Worm (Caenorhabditis elegans) whole organism, L3 larva: ENCODE data around the gene slc-25A26.

ENCODE experiments used
- R02D3.7 ChIP-seq: fragments of 150-350 bp; optimal IDR thresholded peaks from 2 replicates; lab custom pipeline; 2014; ENCODE audit warnings: missing biosample characterization, missing genetic modification characterization
- ZK546.5 ChIP-seq: sonication (generic microtip); optimal IDR thresholded peaks from 2 replicates; lab custom pipeline; 2017; ENCODE audit warnings: missing biosample characterization, missing genetic modification characterization
- ama-1 ChIP-seq: fragments of 150-350 bp; optimal IDR thresholded peaks from 2 replicates; lab custom pipeline; 2018
- ceh-16 ChIP-seq: sonication (generic microtip); optimal IDR thresholded peaks from 2 replicates; lab custom pipeline; 2017; ENCODE audit warnings: missing biosample characterization, missing genetic modification characterization
- ceh-28 ChIP-seq: fragments of 150-350 bp; optimal IDR thresholded peaks from 2 replicates; lab custom pipeline; 2014; ENCODE audit warnings: missing biosample characterization, missing genetic modification reagents, missing genetic modification characterization
- ceh-9 ChIP-seq: sonication (generic microtip); optimal IDR thresholded peaks from 2 replicates; lab custom pipeline; 2018; ENCODE audit warnings: missing biosample characterization, missing genetic modification characterization
- egl-27 ChIP-seq: sonication (generic microtip); optimal IDR thresholded peaks from 4 replicates; lab custom pipeline; 2017; ENCODE audit warnings: missing biosample characterization, missing genetic modification reagents, missing genetic modification characterization
- egl-5 ChIP-seq: fragments of 150-350 bp; optimal IDR thresholded peaks from 2 replicates; lab custom pipeline; 2017; ENCODE audit warnings: missing biosample characterization, missing genetic modification reagents, missing genetic modification characterization, inconsistent platforms
- elt-1 ChIP-seq: fragments of 150-350 bp; optimal IDR thresholded peaks from 2 replicates; lab custom pipeline; 2014; ENCODE audit warnings: missing biosample characterization, missing genetic modification characterization
- fkh-10 ChIP-seq: sonication (generic microtip); optimal IDR thresholded peaks from 2 replicates; lab custom pipeline; 2017; ENCODE audit warnings: missing biosample characterization, missing genetic modification reagents, missing genetic modification characterization
- fkh-2 ChIP-seq: fragments of 150-350 bp; optimal IDR thresholded peaks from 2 replicates; lab custom pipeline; 2014; ENCODE audit warnings: missing biosample characterization, missing genetic modification reagents, missing genetic modification characterization
- hmg-11 ChIP-seq: sonication (generic microtip); optimal IDR thresholded peaks from 2 replicates; lab custom pipeline; 2016; ENCODE audit warnings: missing genetic modification characterization, missing compliant biosample characterization
- jun-1 ChIP-seq: fragments of 150-350 bp; optimal IDR thresholded peaks from 2 replicates; lab custom pipeline; 2014; ENCODE audit warnings: missing biosample characterization, missing genetic modification reagents, missing genetic modification characterization
- lin-15B ChIP-seq: fragments of 150-350 bp; optimal IDR thresholded peaks from 2 replicates; lab custom pipeline; 2014; ENCODE audit warnings: missing biosample characterization, missing genetic modification characterization
- lin-39 ChIP-seq: fragments of 150-350 bp; optimal IDR thresholded peaks from 2 replicates; lab custom pipeline; 2018; ENCODE audit warnings: missing biosample characterization, missing genetic modification reagents, missing genetic modification characterization
- lsy-12 ChIP-seq: sonication (generic microtip); optimal IDR thresholded peaks from 2 replicates; lab custom pipeline; 2016; ENCODE audit warnings: mild to moderate bottlenecking, missing genetic modification characterization, missing compliant biosample characterization
- mdl-1 ChIP-seq: fragments of 150-350 bp; optimal IDR thresholded peaks from 2 replicates; lab custom pipeline; 2014; ENCODE audit warnings: missing biosample characterization, missing genetic modification characterization
- mml-1 ChIP-seq: fragments of 150-350 bp; sonication (generic microtip); optimal IDR thresholded peaks from 3 replicates; lab custom pipeline; 2014; ENCODE audit warnings: missing biosample characterization, missing genetic modification characterization
- nfya-1 ChIP-seq: sonication (generic microtip); optimal IDR thresholded peaks from 2 replicates; lab custom pipeline; 2017; ENCODE audit warnings: missing genetic modification characterization, mild to moderate bottlenecking, missing compliant biosample characterization, antibody characterized with exemption, moderate library complexity; ENCODE audit not compliant: insufficient read depth
- nhr-11 ChIP-seq: fragments of 150-350 bp; optimal IDR thresholded peaks from 2 replicates; lab custom pipeline; 2014; ENCODE audit warnings: missing biosample characterization, missing genetic modification characterization
- nhr-12 ChIP-seq: fragments of 150-350 bp; optimal IDR thresholded peaks from 2 replicates; lab custom pipeline; 2014; ENCODE audit warnings: missing biosample characterization, missing genetic modification characterization
- nhr-237 ChIP-seq: fragments of 150-350 bp; optimal IDR thresholded peaks from 2 replicates; lab custom pipeline; 2014; ENCODE audit warnings: missing biosample characterization, missing genetic modification characterization
- nhr-28 ChIP-seq: fragments of 150-350 bp; optimal IDR thresholded peaks from 2 replicates; lab custom pipeline; 2014; ENCODE audit warnings: missing biosample characterization, missing genetic modification characterization
- nhr-43 ChIP-seq: sonication (generic microtip); optimal IDR thresholded peaks from 2 replicates; lab custom pipeline; 2016; ENCODE audit warnings: mild to moderate bottlenecking, missing genetic modification characterization, missing compliant biosample characterization; ENCODE audit not compliant: poor library complexity, severe bottlenecking
- pha-4 ChIP-seq: fragments of 150-350 bp; optimal IDR thresholded peaks from 2 replicates; lab custom pipeline; 2014; ENCODE audit warnings: missing biosample characterization, missing genetic modification reagents, missing genetic modification characterization
- sea-2 ChIP-seq: fragments of 150-350 bp; sonication (generic microtip); optimal IDR thresholded peaks from 4 replicates; lab custom pipeline; 2014; ENCODE audit warnings: missing biosample characterization, missing genetic modification reagents, missing genetic modification characterization
- skn-1 ChIP-seq: fragments of 150-350 bp; optimal IDR thresholded peaks from 2 replicates; lab custom pipeline; 2014; ENCODE audit warnings: missing biosample characterization, missing genetic modification characterization
- snpc-4 ChIP-seq: fragments of 150-350 bp; optimal IDR thresholded peaks from 2 replicates; lab custom pipeline; 2014; ENCODE audit warnings: missing biosample characterization, missing genetic modification characterization
- tbx-2 ChIP-seq: sonication (generic microtip); optimal IDR thresholded peaks from 2 replicates; lab custom pipeline; 2016; ENCODE audit warnings: mild to moderate bottlenecking, missing genetic modification characterization, missing compliant biosample characterization
- unc-39 ChIP-seq: sonication (generic microtip); optimal IDR thresholded peaks from 4 replicates; lab custom pipeline; 2017; ENCODE audit warnings: missing biosample characterization, missing genetic modification characterization
- unc-62 ChIP-seq: fragments of 150-350 bp; sonication (generic microtip); optimal IDR thresholded peaks from 4 replicates; lab custom pipeline; 2014; ENCODE audit warnings: missing biosample characterization, missing genetic modification reagents, missing genetic modification characterization
- ztf-11 ChIP-seq: fragments of 150-350 bp; optimal IDR thresholded peaks from 2 replicates; lab custom pipeline; 2014; ENCODE audit warnings: missing biosample characterization, missing genetic modification characterization
- ztf-4 ChIP-seq: fragments of 150-350 bp; optimal IDR thresholded peaks from 2 replicates; lab custom pipeline; 2014; ENCODE audit warnings: missing biosample characterization, missing genetic modification characterization

Gene slc-25A26

ce11 chrIV:8974543-8975330 is 44.5 kb downstream of the slc-25A26 start:
- no peak for TF ChIP-seq ama-1 (lab: Kevin White, UChicago)
- TF ChIP-seq unc-39 (tag; lab: Kevin White, UChicago) = no peak
- TF ChIP-seq nfya-1 (tag; lab: Kevin White, UChicago) = peak; percentile 30

ce11 chrIV:8975331-8975625 is 45.0 kb downstream of the slc-25A26 start, which contains the start of gene pdzd-8:
pdzd-8 (plus strand) TSS chrIV:8975526.
- TF ChIP-seq ceh-16 (tag; lab: Kevin White, UChicago) (no peak), ceh-28 (no peak), jun-1 (tag; lab: Kevin White, UChicago) (no peak), ztf-4 (tag; lab: Kevin White, UChicago) (no peak), pha-4 (tag; lab: Kevin White, UChicago) (no peak), fkh-10 (no peak), fkh-2 (no peak), nhr-237 (tag; lab: Kevin White, UChicago) (no peak), unc-62 (no peak), tbx-2 (tag; lab: Kevin White, UChicago) (no peak), R02D3.7 (tag; lab: Kevin White, UChicago) (no peak), nhr-12 (tag; lab: Kevin White, UChicago) (no peak), skn-1 (no peak), nfya-1 (tag; lab: Kevin White, UChicago) (no peak), ZK546.5 (no peak), nhr-28 (no peak), elt-1 (no peak)
- TF ChIP-seq, all 47 proteins: peak for 0

ce11 chrIV:8978047-8978446 is 47.8 kb downstream of the slc-25A26 start:
- no peak for TF ChIP-seq egl-27 (tag; lab: Kevin White, UChicago)
- no peak for TF ChIP-seq mdl-1 (tag; lab: Kevin White, UChicago)
- peak; percentile 7 for TF ChIP-seq nfya-1 (tag; lab: Kevin White, UChicago)
- TF ChIP-seq nhr-11 (tag; lab: Kevin White, UChicago) = peak; percentile 17
- TF ChIP-seq, all 47 proteins: peak for 2

ce11 chrIV:8979062-8979612 is 48.9 kb downstream of the slc-25A26 start:
- TF ChIP-seq nhr-43 (tag; lab: Kevin White, UChicago) = no peak
- TF ChIP-seq lin-15B = no peak
- no peak for TF ChIP-seq hmg-11 (tag; lab: Kevin White, UChicago)
- no peak for TF ChIP-seq ztf-11 (tag; lab: Kevin White, UChicago)
- no peak for TF ChIP-seq ZK546.5
- TF ChIP-seq ama-1 (lab: Kevin White, UChicago) = no peak
- no peak for TF ChIP-seq snpc-4
- TF ChIP-seq sea-2 (GFP tag; lab: Kevin White, UChicago) = no peak
- no peak for TF ChIP-seq fkh-10
- TF ChIP-seq fkh-2 = no peak

- no peak for TF ChIP-seq snpc-4
- no peak for TF ChIP-seq mml-1 (tag; lab: Kevin White, UChicago)
- no peak for TF ChIP-seq nhr-11 (tag; lab: Kevin White, UChicago)
- no peak for TF ChIP-seq nhr-237 (tag; lab: Kevin White, UChicago)
- no peak for TF ChIP-seq nhr-43 (tag; lab: Kevin White, UChicago)
- no peak for TF ChIP-seq nhr-12 (tag; lab: Kevin White, UChicago)
- no peak for TF ChIP-seq lsy-12
- TF ChIP-seq ceh-9 = no peak
- TF ChIP-seq lin-39 (tag; lab: Kevin White, UChicago) = no peak
- no peak for TF ChIP-seq sea-2 (GFP tag; lab: Kevin White, UChicago)
- no peak for TF ChIP-seq egl-5 (tag; lab: Kevin White, UChicago)
- TF ChIP-seq ceh-28 = no peak
- no peak for TF ChIP-seq ceh-16 (tag; lab: Kevin White, UChicago)
- TF ChIP-seq pha-4 (tag; lab: Kevin White, UChicago) = no peak
- TF ChIP-seq R02D3.7 (tag; lab: Kevin White, UChicago) = no peak
- no peak for TF ChIP-seq skn-1
- TF ChIP-seq, all 47 proteins: peak for 0
Measured at ce11 chrIV:8979695-8980094, 49.5 kb downstream of the slc-25A26 start, which contains the start of gene col-119. col-119 (minus strand) TSS chrIV:8979795.
